Fruit fly (Drosophila melanogaster) Kc167 (cell line): ENCODE measurements around the gene Lipt2.

Experiments used
- Sin3A ChIP-seq: fragments of >200 bp; optimal IDR thresholded peaks from 2 replicates; lab custom pipeline; 2018; ENCODE audit warnings: missing external identifiers
- h ChIP-seq: fragments of >200 bp; optimal IDR thresholded peaks from 3 replicates; lab custom pipeline; 2018; ENCODE audit warnings: missing external identifiers

DNA sequence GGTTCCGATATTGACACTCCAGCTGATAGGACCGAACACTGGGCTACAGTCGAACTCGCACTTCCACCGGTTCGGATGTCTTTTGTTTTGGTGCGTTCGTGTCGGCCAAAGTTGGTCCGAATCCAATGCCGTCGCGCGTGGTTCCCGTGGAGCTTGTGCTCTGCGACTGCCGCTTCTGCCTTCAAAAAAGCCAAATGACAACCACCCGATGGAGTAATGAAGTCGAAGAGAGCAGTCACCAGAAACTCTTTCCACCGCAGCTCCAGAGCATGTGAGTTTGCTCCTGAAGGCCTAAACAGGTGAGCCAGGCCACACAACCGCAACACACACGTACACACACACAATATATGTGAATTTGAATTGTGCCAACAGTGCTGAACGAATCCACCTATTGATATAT, 43.0 kb downstream of the Lipt2 start, which contains the start of gene CG34112:
- no peak for TF ChIP-seq Sin3A
- no peak for TF ChIP-seq h (lab: Kevin White, UChicago)
